Worm (Caenorhabditis elegans): Measurements from ENCODE around the gene ceph-41.

Gene ceph-41

DNA sequence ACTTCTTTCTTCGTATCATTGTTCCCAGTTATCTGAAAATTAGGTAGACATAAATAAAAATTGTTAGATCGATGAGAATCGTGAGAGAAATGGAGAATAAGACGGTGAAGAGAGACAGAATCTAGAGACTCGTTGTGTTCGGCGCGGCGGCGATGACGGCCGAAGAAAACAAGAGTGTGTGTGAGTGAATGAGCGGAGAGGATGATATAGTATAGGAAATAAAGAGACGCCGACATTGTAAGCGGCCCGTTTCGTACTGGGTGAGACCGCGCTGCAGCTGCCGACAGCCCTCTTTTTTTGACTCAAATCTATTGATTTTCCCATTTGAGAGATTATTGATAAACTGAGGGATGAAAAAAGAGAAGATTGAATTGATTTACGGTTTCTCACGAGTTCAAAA lies 14.8 kb upstream of the ceph-41 start, which contains the start of gene Y42H9AR.4 (continued):
- TF ChIP-seq C34B4.2 (tag; optimal IDR thresholded peaks at IDR 0.05), result no peak
- no peak for TF ChIP-seq C16A3.4 (tag; optimal IDR thresholded peaks at IDR 0.05)
- TF ChIP-seq lin-15B (tag; optimal IDR thresholded peaks at IDR 0.05), result no peak
- no peak for TF ChIP-seq nhr-237 (tag; optimal IDR thresholded peaks at IDR 0.05)
- no peak for TF ChIP-seq nhr-12 (tag; optimal IDR thresholded peaks at IDR 0.05)
- peak in 1 of 3 experiments; percentile 38 for TF ChIP-seq ceh-82 (tag; optimal IDR thresholded peaks at IDR 0.05)
- peak; percentile 4 for TF ChIP-seq fkh-8 (tag; optimal IDR thresholded peaks at IDR 0.05)
- TF ChIP-seq pax-3 (tag; optimal IDR thresholded peaks at IDR 0.05), result no peak
- no peak for TF ChIP-seq mef-2 (tag; optimal IDR thresholded peaks at IDR 0.05)
- peak; percentile 43 for TF ChIP-seq rnt-1 (tag; optimal IDR thresholded peaks at IDR 0.05)
- TF ChIP-seq nhr-84 (tag; optimal IDR thresholded peaks at IDR 0.05), result no peak
- no peak for TF ChIP-seq isw-1 (GFP tag; IDR thresholded peaks at IDR 0.05)
- TF ChIP-seq nhr-71 (tag; optimal IDR thresholded peaks at IDR 0.05), result peak; percentile 30
- TF ChIP-seq unc-30 (tag; optimal IDR thresholded peaks at IDR 0.05), result no peak
- TF ChIP-seq lin-13 (GFP tag; optimal IDR thresholded peaks at IDR 0.05), result no peak
- TF ChIP-seq mab-9 (GFP tag; IDR thresholded peaks at IDR 0.05), result no peak
- TF ChIP-seq snpc-4 (tag; optimal IDR thresholded peaks at IDR 0.05), result no peak
- TF ChIP-seq elt-3 (tag; optimal IDR thresholded peaks at IDR 0.05), result no peak
- TF ChIP-seq ceh-88 (GFP tag; IDR thresholded peaks at IDR 0.05), result no peak
- TF ChIP-seq mdl-1 (tag; optimal IDR thresholded peaks at IDR 0.05), result peak in 1 of 2 experiments; percentile 3
- no peak for TF ChIP-seq ztf-11 (tag; optimal IDR thresholded peaks at IDR 0.05)
- no peak for TF ChIP-seq ceh-8 (GFP tag; optimal IDR thresholded peaks at IDR 0.05)
- TF ChIP-seq nhr-47 (tag; optimal IDR thresholded peaks at IDR 0.05), result no peak
- no peak for TF ChIP-seq pqm-1 (tag; optimal IDR thresholded peaks at IDR 0.05)
- TF ChIP-seq sptf-1 (tag; optimal IDR thresholded peaks at IDR 0.05), result no peak
- no peak for TF ChIP-seq swsn-7 (tag; optimal IDR thresholded peaks at IDR 0.05)
- no peak for TF ChIP-seq tlp-1 (tag; optimal IDR thresholded peaks at IDR 0.05)
- TF ChIP-seq ama-1 (optimal IDR thresholded peaks at IDR 0.05), result no peak
- TF ChIP-seq lin-14 (GFP tag; optimal IDR thresholded peaks at IDR 0.05), result peak; percentile 80
- peak; percentile 56 for TF ChIP-seq blmp-1 (tag; optimal IDR thresholded peaks at IDR 0.05)
- no peak for TF ChIP-seq jun-1 (tag; optimal IDR thresholded peaks at IDR 0.05)
- TF ChIP-seq fos-1 (tag; optimal IDR thresholded peaks at IDR 0.05), result no peak
- peak; percentile 16 for TF ChIP-seq nhr-11 (tag; optimal IDR thresholded peaks at IDR 0.05)
- no peak for TF ChIP-seq zip-4 (GFP tag; optimal IDR thresholded peaks at IDR 0.05)
- TF ChIP-seq sox-4 (tag; optimal IDR thresholded peaks at IDR 0.05), result no peak
- no peak for TF ChIP-seq egl-13 (tag; optimal IDR thresholded peaks at IDR 0.05)
- TF ChIP-seq ets-5 (GFP tag; IDR thresholded peaks at IDR 0.05), result no peak
- no peak for TF ChIP-seq fkh-10 (GFP tag; optimal IDR thresholded peaks at IDR 0.05)

DNA sequence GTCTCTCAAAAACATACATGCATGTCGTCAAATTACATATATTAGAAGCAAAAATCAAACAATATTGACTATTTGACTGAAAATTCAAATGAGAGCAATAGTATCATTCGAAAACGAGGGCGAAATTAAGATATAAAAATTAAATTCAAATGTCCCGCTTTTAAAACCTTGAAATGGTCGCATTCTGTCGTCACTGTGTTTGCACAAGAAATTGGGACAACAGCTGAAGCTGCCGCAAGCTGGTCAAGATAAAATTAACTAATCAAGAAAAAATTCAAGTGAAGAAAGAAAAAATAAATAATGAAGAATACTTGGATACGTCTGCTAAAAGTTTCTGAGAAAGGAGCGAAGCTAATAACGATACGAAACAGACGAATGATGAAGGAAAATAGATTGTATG lies 14.4 kb upstream of the ceph-41 start:
- TF ChIP-seq F16B12.6 (tag; optimal IDR thresholded peaks at IDR 0.05) (peak; percentile 81), blmp-1 (tag; optimal IDR thresholded peaks at IDR 0.05) (peak; percentile 25), efl-1 (optimal IDR thresholded peaks at IDR 0.05) (peak in 1 of 2 experiments; percentile 72), efl-1 (GFP tag; optimal IDR thresholded peaks at IDR 0.05 in 1 of 2) (peak; percentile 81 to 98), elt-3 (tag; optimal IDR thresholded peaks at IDR 0.05) (no peak), lsy-2 (tag; optimal IDR thresholded peaks at IDR 0.05) (peak in 1 of 2 experiments; percentile 18), nhr-19 (GFP tag; conservative IDR thresholded peaks at IDR 0.05) (no peak), dpl-1 (GFP tag; optimal IDR thresholded peaks at IDR 0.05) (peak; percentile 48 to 85 (median 77)), isw-1 (GFP tag; IDR thresholded peaks at IDR 0.05) (no peak), vab-15 (tag; optimal IDR thresholded peaks at IDR 0.05) (peak; percentile 17), lin-35 (GFP tag; optimal IDR thresholded peaks at IDR 0.05) (peak; percentile 67 to 86), ceh-82 (tag; optimal IDR thresholded peaks at IDR 0.05) (peak in 1 of 3 experiments; percentile 7), C16A3.4 (tag; optimal IDR thresholded peaks at IDR 0.05) (peak; percentile 11), unc-130 (tag; optimal IDR thresholded peaks at IDR 0.05) (peak; percentile 53)

Data from whole organism, L1 larva.